Worm (Caenorhabditis elegans): ENCODE data around the gene C03B1.17.

The C03B1.17 gene

DNA sequence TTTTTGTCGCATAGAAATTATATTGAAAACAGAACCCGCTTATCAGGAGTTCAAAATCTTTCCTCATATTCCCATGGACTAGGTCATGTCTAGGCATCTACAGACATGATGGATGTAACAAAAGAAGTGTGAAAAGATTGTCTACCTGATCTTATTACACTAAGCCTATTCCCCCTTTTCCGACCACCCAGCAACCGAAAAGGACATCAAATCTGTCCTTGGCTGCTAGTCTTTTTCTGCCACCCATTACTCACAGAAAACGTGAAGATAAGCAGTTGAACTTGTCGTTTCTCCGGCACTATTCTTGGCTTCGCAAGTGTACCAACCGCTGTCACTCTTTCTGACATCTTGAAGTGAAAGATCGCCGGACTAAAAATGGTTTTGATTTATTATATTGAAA lies 9.5 kb downstream of the C03B1.17 start:
- TF ChIP-seq nhr-90 (tag; optimal IDR thresholded peaks at IDR 0.05): no peak
- no peak for TF ChIP-seq ccch-3 (GFP tag; optimal IDR thresholded peaks at IDR 0.05)
- no peak for TF ChIP-seq ceh-91 (GFP tag; IDR thresholded peaks at IDR 0.05)
- TF ChIP-seq rpc-1 (optimal IDR thresholded peaks at IDR 0.05): no peak
- no peak for TF ChIP-seq rpc-1 (tag; optimal IDR thresholded peaks at IDR 0.05)
- TF ChIP-seq nhr-120 (GFP tag; IDR thresholded peaks at IDR 0.05): no peak
- TF ChIP-seq attf-5 (GFP tag; optimal IDR thresholded peaks at IDR 0.05): no peak
- no peak for TF ChIP-seq ztf-22 (GFP tag; optimal IDR thresholded peaks at IDR 0.05)
- TF ChIP-seq tlf-1 (GFP tag; optimal IDR thresholded peaks at IDR 0.05): no peak
- no peak for TF ChIP-seq T07F8.4 (tag; optimal IDR thresholded peaks at IDR 0.05)
- no peak for TF ChIP-seq egl-44 (GFP tag; IDR thresholded peaks at IDR 0.05)
- no peak for TF ChIP-seq sdz-38 (tag; optimal IDR thresholded peaks at IDR 0.05)
- TF ChIP-seq akir-1 (GFP tag; optimal IDR thresholded peaks at IDR 0.05): no peak
- TF ChIP-seq ekl-4 (GFP tag; IDR thresholded peaks at IDR 0.05): no peak
- no peak for TF ChIP-seq mel-28 (tag; optimal IDR thresholded peaks at IDR 0.05; ENCODE audit: borderline replicate concordance)
- TF ChIP-seq F52B5.7 (tag; optimal IDR thresholded peaks at IDR 0.05): no peak
- no peak for TF ChIP-seq ztf-28 (GFP tag; IDR thresholded peaks at IDR 0.05)
- TF ChIP-seq K11D2.4 (GFP tag; IDR thresholded peaks at IDR 0.05): no peak
- no peak for TF ChIP-seq bed-2 (GFP tag; IDR thresholded peaks at IDR 0.05)

DNA sequence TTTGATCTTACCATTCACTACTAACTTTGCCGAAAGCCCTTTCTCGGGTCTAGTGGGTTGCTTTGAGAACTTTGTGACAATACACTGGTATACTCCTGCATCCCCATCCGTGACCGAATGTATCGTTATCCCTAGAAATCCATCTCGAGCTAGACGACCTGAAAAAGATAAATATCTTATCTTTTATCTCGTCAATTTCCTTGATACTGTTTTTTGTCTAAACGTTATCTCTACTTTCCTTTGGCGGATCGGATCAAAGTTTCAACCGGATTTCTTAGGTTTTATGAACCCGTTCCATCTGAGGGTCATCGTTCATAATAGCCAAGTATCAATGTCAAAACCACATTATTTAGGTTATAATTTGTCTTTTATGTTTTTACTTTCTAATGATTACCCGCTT lies 11.1 kb downstream of the C03B1.17 start:
- TF ChIP-seq Y95B8A.8 (GFP tag; IDR thresholded peaks at IDR 0.05) (no peak), ama-1 (optimal IDR thresholded peaks at IDR 0.05) (no peak), ama-1 (GFP tag; optimal IDR thresholded peaks at IDR 0.05) (no peak), attf-6 (GFP tag; IDR thresholded peaks at IDR 0.05) (no peak), lin-26 (GFP tag; IDR thresholded peaks at IDR 0.05) (no peak), ets-4 (GFP tag; optimal IDR thresholded peaks at IDR 0.05) (no peak), F37B4.10 (GFP tag; IDR thresholded peaks at IDR 0.05) (no peak), lin-35 (GFP tag; optimal IDR thresholded peaks at IDR 0.05) (no peak), mel-28 (tag; optimal IDR thresholded peaks at IDR 0.05; ENCODE audit: borderline replicate concordance) (no peak), ztf-28 (GFP tag; IDR thresholded peaks at IDR 0.05) (no peak), T07F8.4 (tag; optimal IDR thresholded peaks at IDR 0.05) (no peak), hlh-26 (GFP tag; conservative IDR thresholded peaks at IDR 0.05) (no peak), nhr-120 (GFP tag; IDR thresholded peaks at IDR 0.05) (no peak), somi-1 (GFP tag; optimal IDR thresholded peaks at IDR 0.05) (no peak), T26A5.8 (tag; optimal IDR thresholded peaks at IDR 0.05) (no peak), unc-130 (GFP tag; optimal IDR thresholded peaks at IDR 0.05) (no peak), hsf-1 (GFP tag; IDR thresholded peaks at IDR 0.05) (no peak)

DNA sequence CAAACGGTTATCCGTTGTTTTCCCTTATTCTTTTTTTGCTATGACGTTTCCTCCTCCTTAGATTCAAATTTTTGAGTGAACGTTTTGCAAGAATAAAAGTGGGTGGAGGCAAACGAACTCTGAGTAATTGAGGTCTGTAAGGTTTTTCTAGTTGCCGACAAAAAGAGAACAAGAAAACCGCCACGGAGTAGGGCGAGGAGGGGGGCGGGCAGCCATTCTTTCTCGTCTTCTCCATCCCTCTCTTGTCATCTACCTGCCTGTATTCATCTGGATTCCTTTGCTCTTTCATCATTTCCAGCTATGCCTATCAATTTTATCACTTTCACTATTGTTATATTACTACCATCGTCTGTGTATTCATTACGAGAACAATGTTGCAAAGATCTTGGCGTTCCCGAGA lies 11.7 kb downstream of the C03B1.17 start, which contains the start of gene igdb-3:
igdb-3 (plus strand) TSS at position 301 of the 400 bp plus-strand sequence.
- no peak for TF ChIP-seq tbp1 (GFP tag; optimal IDR thresholded peaks at IDR 0.05)
- TF ChIP-seq lag-1 (GFP tag; IDR thresholded peaks at IDR 0.05): no peak
- no peak for TF ChIP-seq egrh-3 (GFP tag; IDR thresholded peaks at IDR 0.05)
- TF ChIP-seq mel-28 (tag; optimal IDR thresholded peaks at IDR 0.05; ENCODE audit: borderline replicate concordance): no peak
- TF ChIP-seq F33H1.4 (GFP tag; IDR thresholded peaks at IDR 0.05): no peak
- TF ChIP-seq ztf-6 (GFP tag; IDR thresholded peaks at IDR 0.05): no peak
- no peak for TF ChIP-seq cebp-1 (GFP tag; IDR thresholded peaks at IDR 0.05)
- TF ChIP-seq cebp-1 (tag; optimal IDR thresholded peaks at IDR 0.05): no peak
- TF ChIP-seq fkh-3 (tag; optimal IDR thresholded peaks at IDR 0.05): no peak

Data from whole organism, young adult.